Worm (Caenorhabditis elegans): ENCODE measurements around the gene C17H12.5.

C17H12.5 gene

DNA sequence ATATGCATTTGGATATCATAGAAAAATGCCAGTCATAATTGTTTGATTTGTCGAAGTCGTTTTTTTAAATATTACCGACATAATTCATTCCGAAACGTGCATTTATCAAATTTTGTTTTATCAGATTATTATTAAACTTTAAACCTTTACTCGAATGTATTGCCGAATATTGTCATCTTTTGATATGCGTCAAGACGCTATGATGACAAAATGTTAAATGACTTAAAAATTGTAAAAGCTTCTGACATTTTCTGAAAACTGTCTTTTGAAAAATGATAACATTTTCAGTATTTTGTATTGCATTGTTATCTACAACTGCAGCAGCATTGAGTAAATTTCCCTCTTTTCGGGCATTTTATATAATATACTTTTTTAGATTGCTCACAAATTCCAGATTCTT lies 7.2 kb upstream of the C17H12.5 start, which contains the start of gene H20E11.3:
H20E11.3 (plus strand) TSS at position 195 of the 400 bp plus-strand sequence.
- TF ChIP-seq mab-9 (GFP tag; IDR thresholded peaks at IDR 0.05): no peak
- TF ChIP-seq nhr-85 (tag): no peak
- TF ChIP-seq nhr-76 (tag; optimal IDR thresholded peaks at IDR 0.05): no peak
- no peak for TF ChIP-seq vab-15 (tag; optimal IDR thresholded peaks at IDR 0.05)
- TF ChIP-seq nhr-12 (tag; optimal IDR thresholded peaks at IDR 0.05): no peak
- TF ChIP-seq jun-1 (tag; optimal IDR thresholded peaks at IDR 0.05): no peak
- no peak for TF ChIP-seq ets-5 (GFP tag; IDR thresholded peaks at IDR 0.05)
- no peak for TF ChIP-seq unc-62 (GFP tag; optimal IDR thresholded peaks at IDR 0.05)
- TF ChIP-seq unc-130 (tag; optimal IDR thresholded peaks at IDR 0.05): no peak
- no peak for TF ChIP-seq fos-1 (tag; optimal IDR thresholded peaks at IDR 0.05)
- no peak for TF ChIP-seq irx-1 (tag; optimal IDR thresholded peaks at IDR 0.05)
- no peak for TF ChIP-seq nhr-237 (tag; optimal IDR thresholded peaks at IDR 0.05)
- TF ChIP-seq dsc-1 (tag; optimal IDR thresholded peaks at IDR 0.05): no peak
- TF ChIP-seq ztf-11 (tag; optimal IDR thresholded peaks at IDR 0.05): no peak
- no peak for TF ChIP-seq F16B12.6 (tag; optimal IDR thresholded peaks at IDR 0.05)
- TF ChIP-seq zip-4 (GFP tag; optimal IDR thresholded peaks at IDR 0.05): no peak
- TF ChIP-seq lsy-2 (tag; optimal IDR thresholded peaks at IDR 0.05): no peak
- no peak for TF ChIP-seq lin-15B (tag; optimal IDR thresholded peaks at IDR 0.05)
- no peak for TF ChIP-seq C16A3.4 (tag; optimal IDR thresholded peaks at IDR 0.05)

DNA sequence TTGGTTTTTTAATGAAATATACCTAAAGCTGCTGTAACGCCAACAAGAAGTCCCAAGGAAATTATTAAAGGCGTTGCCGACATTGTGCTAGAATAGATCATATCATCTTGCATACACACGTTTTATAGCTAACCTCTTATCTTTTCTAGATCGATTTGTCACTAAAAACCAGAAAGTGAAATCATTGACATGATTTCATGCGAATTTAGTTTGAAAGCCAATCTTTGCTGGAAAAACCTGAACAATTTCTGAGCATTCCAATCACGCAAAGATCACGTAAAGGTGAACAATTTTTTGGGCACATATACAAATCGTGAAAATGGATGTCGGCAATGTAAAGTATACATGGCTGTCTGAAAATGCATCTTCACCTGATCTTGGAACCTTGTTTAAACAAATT lies 5.0 kb upstream of the C17H12.5 start, which contains the start of gene C17H12.6:
C17H12.6 (minus strand) TSS at position 101 of the 400 bp plus-strand sequence.
- no peak for TF ChIP-seq efl-1 (optimal IDR thresholded peaks at IDR 0.05)
- TF ChIP-seq efl-1 (GFP tag; optimal IDR thresholded peaks at IDR 0.05 in 1 of 2): peak in 1 of 2 experiments; percentile 34
- TF ChIP-seq Y116A8C.19 (tag; optimal IDR thresholded peaks at IDR 0.05; ENCODE audit: borderline replicate concordance): no peak

DNA sequence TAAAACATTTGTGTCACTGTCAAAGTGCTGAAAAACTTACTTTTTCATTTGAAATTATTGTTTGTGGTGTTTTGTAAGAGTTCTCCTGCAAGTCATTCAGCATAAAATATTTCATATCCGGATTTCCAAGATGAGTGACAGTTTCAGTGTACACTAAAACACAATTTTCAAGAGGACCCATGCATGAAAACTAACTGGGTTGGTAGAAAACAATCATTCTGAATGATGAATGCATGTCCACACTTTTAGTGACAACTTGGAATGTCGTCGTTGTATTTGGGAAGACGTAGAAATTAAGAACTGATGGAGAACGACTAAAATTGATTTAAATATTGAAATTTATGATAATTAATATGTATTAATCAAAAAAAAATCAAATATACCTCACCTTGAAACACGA lies 4.3 kb upstream of the C17H12.5 start:
- TF ChIP-seq nhr-85 (tag) (peak; percentile 40), sptf-1 (tag; optimal IDR thresholded peaks at IDR 0.05) (no peak), unc-30 (tag; optimal IDR thresholded peaks at IDR 0.05) (no peak)

DNA sequence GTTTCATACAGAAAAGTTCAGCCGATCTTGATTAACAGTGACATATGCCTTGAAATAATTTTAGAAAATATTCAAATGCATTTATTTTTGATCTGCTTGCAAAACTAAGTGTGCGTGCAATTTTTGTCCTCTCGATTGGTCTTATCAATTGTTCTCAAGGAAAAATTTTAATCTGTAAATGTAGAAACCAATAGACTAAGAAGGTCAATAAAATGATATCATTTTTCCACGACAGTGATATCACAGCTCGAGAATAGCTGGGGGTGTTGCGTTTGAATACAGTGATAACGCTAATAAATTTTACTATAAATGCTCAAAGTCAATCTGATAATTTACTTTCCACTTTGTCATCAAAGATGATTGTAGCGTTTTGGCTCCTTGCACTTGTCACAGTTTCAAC lies 915 bp upstream of the C17H12.5 start, which contains the start of gene C17H12.8:
C17H12.8 (plus strand) TSS at position 335 of the 400 bp plus-strand sequence.
- TF ChIP-seq snu-23 (GFP tag; optimal IDR thresholded peaks at IDR 0.05) (no peak), nhr-85 (tag) (peak; percentile 44), sptf-1 (tag; optimal IDR thresholded peaks at IDR 0.05) (no peak), efl-1 (optimal IDR thresholded peaks at IDR 0.05) (no peak), efl-1 (GFP tag; optimal IDR thresholded peaks at IDR 0.05 in 1 of 2) (peak in 1 of 2 experiments; percentile 61), elt-2 (tag; optimal IDR thresholded peaks at IDR 0.05) (peak; percentile 72)

DNA sequence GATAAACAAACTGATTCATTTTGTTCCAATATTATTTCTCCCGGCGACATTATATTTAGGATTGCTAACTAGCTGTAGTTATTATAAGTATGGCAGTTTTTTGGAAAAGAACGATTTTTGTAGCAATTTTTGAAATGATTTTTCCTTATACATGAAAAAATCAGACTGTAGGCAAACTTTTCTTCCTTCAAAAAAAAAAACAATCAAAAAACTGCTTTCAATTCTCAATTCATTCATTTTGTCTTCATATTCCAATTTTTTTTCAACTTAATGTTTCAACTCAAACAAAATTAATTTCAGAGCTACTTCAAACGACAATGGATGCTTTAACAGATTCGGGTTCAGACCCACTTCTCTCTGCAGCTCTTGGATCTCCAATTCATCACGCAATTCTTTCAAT lies 5.6 kb downstream of the C17H12.5 start, which contains the start of gene ceh-48:
ceh-48 (plus strand) TSS at position 301 of the 400 bp plus-strand sequence.
- no peak for TF ChIP-seq Y116A8C.19 (tag; optimal IDR thresholded peaks at IDR 0.05; ENCODE audit: borderline replicate concordance)
- TF ChIP-seq aha-1 (tag; optimal IDR thresholded peaks at IDR 0.05): no peak
- no peak for TF ChIP-seq nhr-11 (tag; optimal IDR thresholded peaks at IDR 0.05)
- no peak for TF ChIP-seq isw-1 (GFP tag; IDR thresholded peaks at IDR 0.05)
- TF ChIP-seq nhr-76 (tag; optimal IDR thresholded peaks at IDR 0.05): no peak
- TF ChIP-seq nhr-71 (tag; optimal IDR thresholded peaks at IDR 0.05): no peak
- no peak for TF ChIP-seq ets-5 (GFP tag; IDR thresholded peaks at IDR 0.05)
- no peak for TF ChIP-seq pax-3 (tag; optimal IDR thresholded peaks at IDR 0.05)
- TF ChIP-seq nhr-85 (tag): no peak
- no peak for TF ChIP-seq ceh-63 (GFP tag; optimal IDR thresholded peaks at IDR 0.05)
- TF ChIP-seq aly-2 (tag; optimal IDR thresholded peaks at IDR 0.05): no peak
- no peak for TF ChIP-seq xbp-1 (tag; optimal IDR thresholded peaks at IDR 0.05)

DNA sequence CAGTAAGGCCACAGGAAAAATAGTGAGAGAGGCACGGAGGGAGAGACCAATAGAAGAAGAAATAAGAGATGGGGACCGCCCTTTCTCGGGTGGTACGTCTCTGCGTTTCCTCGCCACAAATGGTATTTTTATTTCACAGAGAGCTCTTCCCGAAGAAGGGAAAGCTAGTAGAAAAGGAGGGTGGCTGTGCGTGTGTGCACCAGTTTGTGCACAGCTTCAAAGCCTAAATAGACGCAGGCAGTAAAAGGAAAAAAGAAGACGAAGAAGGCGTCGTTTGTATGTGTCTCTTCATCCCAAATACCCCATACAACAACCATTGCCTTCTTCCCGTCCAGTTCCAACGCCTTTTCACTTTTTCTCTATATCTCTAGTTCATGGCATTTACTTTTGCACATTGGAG lies 7.7 kb downstream of the C17H12.5 start:
- no peak for TF ChIP-seq alr-1 (tag; optimal IDR thresholded peaks at IDR 0.05; ENCODE audit: borderline replicate concordance)
- no peak for TF ChIP-seq dpl-1 (GFP tag; optimal IDR thresholded peaks at IDR 0.05)
- TF ChIP-seq snu-23 (GFP tag; optimal IDR thresholded peaks at IDR 0.05): peak; percentile 57
- TF ChIP-seq nhr-11 (tag; optimal IDR thresholded peaks at IDR 0.05): no peak
- no peak for TF ChIP-seq sox-4 (tag; optimal IDR thresholded peaks at IDR 0.05)
- TF ChIP-seq ceh-88 (GFP tag; IDR thresholded peaks at IDR 0.05): no peak
- TF ChIP-seq lin-35 (GFP tag; optimal IDR thresholded peaks at IDR 0.05): peak in 1 of 2 experiments; percentile 51
- peak in 1 of 2 experiments; percentile 32 for TF ChIP-seq egl-27 (tag; optimal IDR thresholded peaks at IDR 0.05)
- peak; percentile 10 for TF ChIP-seq jun-1 (tag; optimal IDR thresholded peaks at IDR 0.05)
- TF ChIP-seq aly-2 (tag; optimal IDR thresholded peaks at IDR 0.05): no peak
- no peak for TF ChIP-seq irx-1 (tag; optimal IDR thresholded peaks at IDR 0.05)
- TF ChIP-seq elt-3 (tag; optimal IDR thresholded peaks at IDR 0.05): no peak
- no peak for TF ChIP-seq nhr-77 (tag; optimal IDR thresholded peaks at IDR 0.05)
- peak; percentile 41 for TF ChIP-seq isw-1 (GFP tag; IDR thresholded peaks at IDR 0.05)
- peak; percentile 64 for TF ChIP-seq nhr-47 (tag; optimal IDR thresholded peaks at IDR 0.05)
- no peak for TF ChIP-seq fos-1 (tag; optimal IDR thresholded peaks at IDR 0.05)
